Worm (Caenorhabditis elegans): ENCODE results near the gene C46G7.2.

DNA sequence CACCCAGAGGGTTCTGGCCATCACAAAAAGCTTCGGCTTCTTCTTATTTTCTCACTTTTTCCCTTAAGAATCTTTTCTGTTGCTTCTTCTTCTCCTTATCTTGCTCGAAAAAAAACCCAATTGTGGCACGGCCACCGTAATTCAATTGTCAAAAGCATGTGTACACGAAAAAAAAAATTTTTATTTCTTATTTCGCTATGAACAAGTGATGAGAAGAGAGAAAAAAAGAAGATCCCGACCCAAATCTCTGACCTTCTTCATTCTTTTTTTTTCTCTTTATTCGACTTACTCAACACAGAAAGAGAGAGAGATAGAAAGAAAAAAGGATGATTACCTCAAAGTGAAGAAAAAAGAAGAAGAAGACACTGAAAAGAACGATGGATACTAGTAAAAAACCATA, 45.9 kb downstream of the C46G7.2 start:
- TF ChIP-seq unc-39 (tag; optimal IDR thresholded peaks at IDR 0.05), result no peak
- TF ChIP-seq gmeb-1 (tag; optimal IDR thresholded peaks at IDR 0.05), result no peak
- TF ChIP-seq ztf-4 (tag; optimal IDR thresholded peaks at IDR 0.05), result no peak
- TF ChIP-seq nhr-6 (tag; optimal IDR thresholded peaks at IDR 0.05), result no peak
- peak; percentile 28 for TF ChIP-seq F13H6.1 (tag; optimal IDR thresholded peaks at IDR 0.05)
- TF ChIP-seq alr-1 (tag; optimal IDR thresholded peaks at IDR 0.05), result no peak
- TF ChIP-seq egl-27 (tag; optimal IDR thresholded peaks at IDR 0.05), result no peak
- TF ChIP-seq snpc-4 (tag; optimal IDR thresholded peaks at IDR 0.05), result no peak
